Worm (Caenorhabditis elegans) whole organism, late embryonic: ENCODE results near the gene pqe-1.

Experiments used
- C08G9.2 ChIP-seq: sonication (generic microtip); optimal IDR thresholded peaks from 2 replicates; lab custom pipeline; 2016; ENCODE audit warnings: mild to moderate bottlenecking, missing genetic modification characterization, moderate library complexity, missing compliant biosample characterization
- F13H6.1 ChIP-seq: sonication (generic microtip); optimal IDR thresholded peaks from 2 replicates; lab custom pipeline; 2016; ENCODE audit warnings: missing genetic modification characterization, missing compliant biosample characterization
- ahr-1 ChIP-seq: sonication (generic microtip); optimal IDR thresholded peaks from 2 replicates; lab custom pipeline; 2016; ENCODE audit warnings: missing genetic modification characterization, missing compliant biosample characterization
- ceh-14 ChIP-seq: sonication (generic microtip); optimal IDR thresholded peaks from 2 replicates; lab custom pipeline; 2016; ENCODE audit warnings: missing genotype, missing genetic modification characterization, missing compliant biosample characterization
- ceh-18 ChIP-seq: sonication (generic microtip); optimal IDR thresholded peaks from 2 replicates; lab custom pipeline; 2016; ENCODE audit warnings: missing genetic modification characterization, missing compliant biosample characterization
- ceh-19 ChIP-seq: fragments of 200-800 bp; sonication (Bioruptor generic); optimal IDR thresholded peaks from 2 replicates; lab custom pipeline; 2018; ENCODE audit warnings: mild to moderate bottlenecking, missing genetic modification characterization, missing compliant biosample characterization
- ceh-2 ChIP-seq: sonication (generic microtip); optimal IDR thresholded peaks from 2 replicates; lab custom pipeline; 2016; ENCODE audit warnings: missing genotype, missing genetic modification characterization, missing compliant biosample characterization
- ceh-31 ChIP-seq: sonication (generic microtip); optimal IDR thresholded peaks from 2 replicates; lab custom pipeline; 2016; ENCODE audit warnings: missing genetic modification characterization, missing compliant biosample characterization
- ceh-34 ChIP-seq: sonication (generic microtip); optimal IDR thresholded peaks from 2 replicates; lab custom pipeline; 2016; ENCODE audit warnings: mild to moderate bottlenecking, missing genetic modification characterization, missing compliant biosample characterization
- ceh-48 ChIP-seq: sonication (generic microtip); optimal IDR thresholded peaks from 2 replicates; lab custom pipeline; 2016; ENCODE audit warnings: missing genetic modification characterization, inconsistent platforms, missing compliant biosample characterization
- ceh-6 ChIP-seq: fragments of 200-800 bp; sonication (Bioruptor generic); optimal IDR thresholded peaks from 2 replicates; lab custom pipeline; 2018; ENCODE audit warnings: mild to moderate bottlenecking, missing genetic modification characterization, missing compliant biosample characterization
- che-1 ChIP-seq: sonication (generic microtip); optimal IDR thresholded peaks from 2 replicates; lab custom pipeline; 2016; ENCODE audit warnings: mild to moderate bottlenecking, missing genetic modification characterization, missing compliant biosample characterization
- elt-4 ChIP-seq: sonication (generic microtip); optimal IDR thresholded peaks from 2 replicates; lab custom pipeline; 2016; ENCODE audit warnings: missing genetic modification characterization, missing compliant biosample characterization
- ets-4 ChIP-seq: sonication (generic microtip); optimal IDR thresholded peaks from 2 replicates; lab custom pipeline; 2016; ENCODE audit warnings: missing genetic modification characterization, missing compliant biosample characterization
- fax-1 ChIP-seq: sonication (generic microtip); optimal IDR thresholded peaks from 2 replicates; lab custom pipeline; 2016; ENCODE audit warnings: missing genotype, missing genetic modification characterization, missing compliant biosample characterization
- fkh-6 ChIP-seq: sonication (generic microtip); optimal IDR thresholded peaks from 2 replicates; lab custom pipeline; 2016; ENCODE audit warnings: missing genetic modification characterization, missing compliant biosample characterization
- hlh-13 ChIP-seq: fragments of 200-800 bp; sonication (Bioruptor generic); optimal IDR thresholded peaks from 2 replicates; lab custom pipeline; 2018; ENCODE audit warnings: mild to moderate bottlenecking, missing genetic modification characterization, missing compliant biosample characterization
- hlh-15 ChIP-seq: sonication (generic microtip); optimal IDR thresholded peaks from 2 replicates; lab custom pipeline; 2016; ENCODE audit warnings: missing genetic modification characterization, missing compliant biosample characterization
- madf-2 ChIP-seq: sonication (generic microtip); optimal IDR thresholded peaks from 2 replicates; lab custom pipeline; 2017; ENCODE audit warnings: missing genetic modification characterization, missing compliant biosample characterization
- mec-3 ChIP-seq: sonication (generic microtip); optimal IDR thresholded peaks from 2 replicates; lab custom pipeline; 2016; ENCODE audit warnings: borderline replicate concordance, missing genetic modification characterization, missing compliant biosample characterization
- nhr-11 ChIP-seq: fragments of 150-350 bp; optimal IDR thresholded peaks from 2 replicates; lab custom pipeline; 2014; ENCODE audit warnings: missing biosample characterization, missing genetic modification characterization
- nhr-232 ChIP-seq: sonication (generic microtip); optimal IDR thresholded peaks from 2 replicates; lab custom pipeline; 2016; ENCODE audit warnings: missing genetic modification characterization, missing compliant biosample characterization
- npax-4 ChIP-seq: sonication (generic microtip); optimal IDR thresholded peaks from 2 replicates; lab custom pipeline; 2016; ENCODE audit warnings: missing genetic modification characterization, missing compliant biosample characterization
- pax-1 ChIP-seq: fragments of 150-350 bp; optimal IDR thresholded peaks from 2 replicates; lab custom pipeline; 2014; ENCODE audit warnings: missing biosample characterization, missing genetic modification characterization
- pha-2 ChIP-seq: sonication (generic microtip); optimal IDR thresholded peaks from 2 replicates; lab custom pipeline; 2017; ENCODE audit warnings: mild to moderate bottlenecking, missing genetic modification characterization, missing compliant biosample characterization
- pha-4 ChIP-seq: fragments of 150-350 bp; optimal IDR thresholded peaks from 2 replicates; lab custom pipeline; 2018; ENCODE audit warnings: missing biosample characterization, missing genetic modification reagents, missing genetic modification characterization
- pqm-1 ChIP-seq: sonication (generic microtip); optimal IDR thresholded peaks from 2 replicates; lab custom pipeline; 2016; ENCODE audit warnings: missing genetic modification characterization, missing compliant biosample characterization
- pros-1 ChIP-seq: fragments of 150-350 bp; optimal IDR thresholded peaks from 2 replicates; lab custom pipeline; 2014; ENCODE audit warnings: missing biosample characterization, missing genetic modification reagents, missing genetic modification characterization
- rnt-1 ChIP-seq: sonication (generic microtip); optimal IDR thresholded peaks from 2 replicates; lab custom pipeline; 2016; ENCODE audit warnings: missing genetic modification characterization, missing compliant biosample characterization
- sdc-2 ChIP-seq: sonication (generic microtip); optimal IDR thresholded peaks from 2 replicates; lab custom pipeline; 2016; ENCODE audit warnings: missing genotype, missing genetic modification characterization, missing compliant biosample characterization
- sox-4 ChIP-seq: sonication (generic microtip); optimal IDR thresholded peaks from 2 replicates; lab custom pipeline; 2017; ENCODE audit warnings: mild to moderate bottlenecking, missing genetic modification characterization, inconsistent platforms, missing compliant biosample characterization
- syd-9 ChIP-seq: sonication (generic microtip); optimal IDR thresholded peaks from 2 replicates; lab custom pipeline; 2016; ENCODE audit warnings: mild to moderate bottlenecking, missing genetic modification characterization, moderate library complexity, missing compliant biosample characterization
- tbx-7 ChIP-seq: sonication (generic microtip); optimal IDR thresholded peaks from 2 replicates; lab custom pipeline; 2016; ENCODE audit warnings: missing genotype, missing genetic modification characterization, missing compliant biosample characterization
- ttx-3 ChIP-seq: sonication (generic microtip); optimal IDR thresholded peaks from 2 replicates; lab custom pipeline; 2016; ENCODE audit warnings: missing genetic modification reagents, missing genetic modification characterization, missing compliant biosample characterization
- unc-42 ChIP-seq: sonication (generic microtip); optimal IDR thresholded peaks from 2 replicates; lab custom pipeline; 2016; ENCODE audit warnings: missing genotype, missing genetic modification characterization, missing compliant biosample characterization
- unc-55 ChIP-seq: sonication (generic microtip); optimal IDR thresholded peaks from 2 replicates; lab custom pipeline; 2017; ENCODE audit warnings: missing biosample characterization, missing genetic modification reagents, missing genetic modification characterization
- unc-86 ChIP-seq: sonication (generic microtip); optimal IDR thresholded peaks from 2 replicates; lab custom pipeline; 2016; ENCODE audit warnings: missing genetic modification characterization, missing compliant biosample characterization
- zip-5 ChIP-seq: sonication (generic microtip); optimal IDR thresholded peaks from 2 replicates; lab custom pipeline; 2016; ENCODE audit warnings: missing genetic modification characterization, missing compliant biosample characterization

Gene pqe-1

DNA sequence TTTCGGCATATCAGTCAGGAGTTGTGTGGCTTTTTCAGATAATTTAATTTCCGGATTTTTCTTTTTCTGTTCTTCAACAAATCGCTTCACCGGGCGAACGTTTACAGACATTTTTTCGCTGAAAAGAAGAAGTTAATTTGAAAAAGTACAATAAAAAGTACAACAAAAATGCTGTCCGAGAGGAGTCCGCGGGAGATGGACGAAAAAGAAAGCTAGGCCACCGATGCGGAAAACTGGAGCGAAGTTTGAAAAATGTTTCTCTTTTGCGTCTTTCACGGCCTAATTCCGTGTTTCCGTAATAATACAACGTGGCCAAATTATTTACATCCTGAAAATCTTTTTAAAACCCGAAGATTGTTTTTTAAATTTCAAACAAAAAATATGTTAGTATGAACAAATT lies 38.2 kb downstream of the pqe-1 start, which contains the start of gene thoc-5 (continued):
- TF ChIP-seq ceh-34 (tag; lab: Kevin White, UChicago) (peak; percentile 40), pros-1 (peak; percentile 26), madf-2 (tag; lab: Kevin White, UChicago) (no peak), sox-4 (tag; lab: Kevin White, UChicago) (no peak), F13H6.1 (tag; lab: Kevin White, UChicago) (peak; percentile 86), nhr-232 (tag; lab: Kevin White, UChicago) (no peak), ceh-2 (peak; percentile 97), pha-2 (no peak), unc-55 (GFP tag; lab: Kevin White, UChicago) (no peak), ahr-1 (tag; lab: Kevin White, UChicago) (peak; percentile 10), zip-5 (tag; lab: Kevin White, UChicago) (peak; percentile 69), ceh-31 (tag; lab: Kevin White, UChicago) (peak; percentile 96), ceh-18 (tag; lab: Kevin White, UChicago) (peak; percentile 10), rnt-1 (tag; lab: Kevin White, UChicago) (peak; percentile 74), tbx-7 (tag; lab: Kevin White, UChicago) (peak; percentile 92), hlh-15 (tag; lab: Kevin White, UChicago) (peak; percentile 34), pqm-1 (tag; lab: Kevin White, UChicago) (peak; percentile 24), fax-1 (tag; lab: Kevin White, UChicago) (peak; percentile 70), ttx-3 (tag; lab: Kevin White, UChicago) (peak; percentile 10), nhr-11 (tag; lab: Kevin White, UChicago) (no peak), C08G9.2 (tag; lab: Kevin White, UChicago) (peak; percentile 99), unc-86 (tag; lab: Kevin White, UChicago) (peak; percentile 11), mec-3 (tag; lab: Kevin White, UChicago) (peak; percentile 58)

DNA sequence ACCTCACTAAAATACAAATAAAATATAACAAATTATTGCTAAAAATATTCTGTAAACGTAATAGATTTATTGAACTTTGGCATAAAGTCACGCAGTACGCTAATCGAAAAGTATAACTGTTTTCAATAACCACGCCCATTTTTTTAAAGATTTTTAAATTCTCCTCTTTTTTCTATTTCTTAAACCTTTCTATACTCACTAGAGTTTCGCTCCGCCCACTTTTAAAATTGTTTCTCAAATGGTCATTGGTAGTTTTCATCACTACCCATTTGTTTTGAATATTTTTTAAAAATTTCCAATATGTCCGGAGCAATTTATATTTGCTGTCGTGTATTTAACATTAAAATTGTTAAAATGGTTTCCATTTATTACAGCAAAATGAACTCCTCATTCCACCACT lies 50.9 kb downstream of the pqe-1 start, which contains the start of gene Y32H12A.1:
Y32H12A.1 (plus strand) TSS at position 301 of the 400 bp plus-strand sequence.
- TF ChIP-seq ceh-2: no peak
- no peak for TF ChIP-seq pha-2
- TF ChIP-seq zip-5 (tag; lab: Kevin White, UChicago): no peak
- TF ChIP-seq unc-42 (tag; lab: Kevin White, UChicago): no peak
- TF ChIP-seq hlh-13 (GFP tag; lab: Kevin White, UChicago): no peak
- no peak for TF ChIP-seq pax-1
- no peak for TF ChIP-seq ceh-48
- no peak for TF ChIP-seq tbx-7 (tag; lab: Kevin White, UChicago)
- no peak for TF ChIP-seq sdc-2
- TF ChIP-seq pha-4: no peak
- TF ChIP-seq hlh-15 (tag; lab: Kevin White, UChicago): no peak
- TF ChIP-seq mec-3 (tag; lab: Kevin White, UChicago): no peak
- TF ChIP-seq elt-4: no peak
- TF ChIP-seq syd-9 (tag; lab: Kevin White, UChicago): no peak
- no peak for TF ChIP-seq ceh-14
- TF ChIP-seq ets-4: no peak
- no peak for TF ChIP-seq ttx-3 (tag; lab: Kevin White, UChicago)
- TF ChIP-seq npax-4 (tag; lab: Kevin White, UChicago): no peak
- TF ChIP-seq sox-4 (tag; lab: Kevin White, UChicago): no peak
- no peak for TF ChIP-seq fkh-6

DNA sequence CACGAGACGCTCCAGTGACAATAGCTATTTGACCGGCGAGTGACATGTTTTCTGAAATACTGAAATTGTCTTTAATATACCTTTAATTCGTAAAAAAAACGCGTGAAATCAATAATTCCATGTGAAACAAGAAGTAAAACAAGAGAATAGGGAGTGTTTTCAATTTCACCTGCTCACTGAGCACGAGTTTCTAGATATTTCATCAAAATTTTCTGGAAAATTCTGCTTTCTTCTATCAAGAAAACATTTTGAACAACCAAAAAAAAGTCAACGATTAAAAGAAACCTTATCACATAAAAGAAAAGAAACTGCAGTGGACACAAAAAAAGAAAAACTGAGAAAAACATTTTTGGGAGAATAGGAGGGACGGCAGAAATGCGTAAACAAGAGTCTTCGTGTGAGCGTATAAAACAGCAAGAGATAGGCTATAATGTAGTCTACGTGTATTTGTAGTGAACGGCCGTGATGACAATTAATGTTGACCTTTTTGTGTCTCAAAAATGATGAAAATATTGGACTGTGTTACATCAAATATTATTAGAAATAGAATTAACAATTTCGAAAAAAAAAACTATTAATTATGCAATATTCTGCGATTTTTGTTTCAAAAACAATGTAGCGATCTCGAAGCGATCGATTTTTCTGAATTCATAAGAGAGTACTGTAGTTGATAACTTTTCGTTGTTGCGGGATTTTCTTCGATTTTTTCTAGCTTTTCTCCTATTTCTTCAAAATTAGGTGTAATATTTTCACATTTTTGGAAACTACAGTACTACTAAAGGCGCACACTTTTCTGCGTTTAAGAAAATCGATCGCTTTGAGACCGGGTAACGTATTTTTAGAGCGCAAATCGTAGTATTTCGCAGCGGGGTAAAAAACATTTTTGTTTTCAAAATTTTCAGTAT lies 57.2 kb downstream of the pqe-1 start, which contains the start of gene dhs-9:
dhs-9 (minus strand) TSS at position 51 of the 905 bp plus-strand sequence.
- no peak for TF ChIP-seq ceh-19 (GFP tag; lab: Kevin White, UChicago)
- no peak for TF ChIP-seq che-1
- no peak for TF ChIP-seq nhr-11 (tag; lab: Kevin White, UChicago)
- no peak for TF ChIP-seq ceh-6 (GFP tag; lab: Kevin White, UChicago)
